Worm (Caenorhabditis elegans) whole organism, midembryonic: Measurements from ENCODE around the gene F42F12.11.

Experiments
- T22C8.4 ChIP-seq: fragments of 200-800 bp; sonication (Bioruptor generic); IDR thresholded peaks from 2 replicates; pipeline ENCODE4 v1.3.6; 2022; ENCODE audit warnings: missing genetic modification characterization, missing compliant biosample characterization
- cog-1 ChIP-seq: sonication (generic microtip); optimal IDR thresholded peaks from 2 replicates; lab custom pipeline; 2016; ENCODE audit warnings: missing genetic modification characterization, missing compliant biosample characterization
- flt-1 ChIP-seq: fragments of 200-800 bp; sonication (Bioruptor generic); IDR thresholded peaks from 2 replicates; pipeline ENCODE4 v1.3.6; 2022; ENCODE audit warnings: missing genetic modification characterization, missing compliant biosample characterization
- klf-2 ChIP-seq: fragments of 200-800 bp; sonication (Bioruptor generic); conservative IDR thresholded peaks from 2 replicates; pipeline ENCODE4 v1.3.6; 2022; ENCODE audit warnings: missing genetic modification reagents, missing genetic modification characterization, missing compliant biosample characterization
- ref-1 ChIP-seq: fragments of 200-800 bp; sonication (Bioruptor generic); conservative IDR thresholded peaks from 2 replicates; pipeline ENCODE4 v1.3.6; 2022; ENCODE audit warnings: missing genetic modification reagents, missing genetic modification characterization, missing compliant biosample characterization

ce11 chrX:12375783-12376182 lies 29.0 kb downstream of the F42F12.11 start:
- TF ChIP-seq cog-1, result no peak
- no peak for TF ChIP-seq ref-1 (GFP tag; lab: Robert Waterston, UW)
- TF ChIP-seq flt-1 (GFP tag; lab: Robert Waterston, UW), result no peak
- TF ChIP-seq klf-2 (GFP tag; lab: Robert Waterston, UW), result no peak
- TF ChIP-seq T22C8.4 (GFP tag; lab: Robert Waterston, UW), result no peak
